Fruit fly (Drosophila melanogaster) whole organism, wandering third instar larva: ENCODE results near the gene Golgin104.
A peak's percentile ranks its signal among the peaks of the same experiment; 100 is the strongest.

Source experiments
- Abd-B ChIP-seq: fragments of >200 bp; optimal IDR thresholded peaks from 2 replicates; lab custom pipeline; 2017; ENCODE audit warnings: missing biosample characterization, missing genetic modification characterization
- CG32264 ChIP-seq: fragments of 200-800 bp; sonication (Bioruptor generic); optimal IDR thresholded peaks from 2 replicates; lab custom pipeline; 2016; ENCODE audit warnings: missing biosample characterization, missing genetic modification characterization
- CG9705 ChIP-seq: fragments of 200-800 bp; sonication (Bioruptor generic); optimal IDR thresholded peaks from 2 replicates; lab custom pipeline; 2018; ENCODE audit warnings: missing biosample characterization, mild to moderate bottlenecking, missing genetic modification characterization
- CrebA ChIP-seq: fragments of 200-800 bp; sonication (Bioruptor generic); optimal IDR thresholded peaks from 2 replicates; lab custom pipeline; 2016; ENCODE audit warnings: missing biosample characterization, mild to moderate bottlenecking, missing genetic modification characterization, borderline replicate concordance
- Dfd ChIP-seq: fragments of >200 bp; optimal IDR thresholded peaks from 2 replicates; lab custom pipeline; 2017; ENCODE audit warnings: missing biosample characterization, missing genetic modification characterization
- Dif ChIP-seq: fragments of 200-275, 200-300 bp; sonication (Bioruptor generic); optimal IDR thresholded peaks from 2 replicates; lab custom pipeline; 2018; ENCODE audit warnings: missing biosample characterization, missing genetic modification characterization; ENCODE audit not compliant: partially characterized antibody
- GATAd ChIP-seq: sonication (Bioruptor generic); optimal IDR thresholded peaks from 2 replicates; lab custom pipeline; 2016; ENCODE audit warnings: missing biosample characterization, missing genetic modification characterization
- HLH106 ChIP-seq: fragments of 200-800 bp; optimal IDR thresholded peaks from 3 replicates; lab custom pipeline; 2019; ENCODE audit warnings: missing biosample characterization, mild to moderate bottlenecking, missing genetic modification characterization, moderate library complexity
- Hnf4 ChIP-seq: fragments of 200-800 bp; sonication (Bioruptor generic); optimal IDR thresholded peaks from 2 replicates; lab custom pipeline; 2016; ENCODE audit warnings: missing biosample characterization, mild to moderate bottlenecking, missing genetic modification characterization
- Hr78 ChIP-seq: fragments of >200 bp; optimal IDR thresholded peaks from 2 replicates; lab custom pipeline; 2017; ENCODE audit warnings: missing biosample characterization, missing genetic modification characterization
- Hr83 ChIP-seq: fragments of 200-300 bp; sonication (Bioruptor generic); optimal IDR thresholded peaks from 2 replicates; lab custom pipeline; 2016; ENCODE audit warnings: missing biosample characterization, mild to moderate bottlenecking, missing genetic modification characterization, moderate library complexity; ENCODE audit not compliant: poor library complexity, severe bottlenecking
- Jra ChIP-seq: sonication (Bioruptor generic); optimal IDR thresholded peaks from 2 replicates; lab custom pipeline; 2016; ENCODE audit warnings: missing biosample characterization, missing genetic modification characterization
- N ChIP-seq: fragments of >200 bp; optimal IDR thresholded peaks from 2 replicates; lab custom pipeline; 2018; ENCODE audit warnings: missing biosample characterization, missing external identifiers, missing genetic modification characterization
- Rel ChIP-seq, 2 experiments: fragments of 200-800 bp; sonication (Bioruptor generic) in 1 of 2; optimal IDR thresholded peaks; 2 replicates in 1 of 2; 3 replicates in 1 of 2; lab custom pipeline; 2016 to 2019; ENCODE audit warnings: mild to moderate bottlenecking in 2 of 2, missing biosample characterization in 2 of 2, missing genetic modification characterization in 2 of 2, moderate library complexity in 1 of 2
- Sp1 ChIP-seq: fragments of 200-800 bp; sonication (Bioruptor generic); optimal IDR thresholded peaks from 3 replicates; lab custom pipeline; 2019; ENCODE audit warnings: missing biosample characterization, mild to moderate bottlenecking, missing genetic modification characterization, moderate library complexity
- Vsx2 ChIP-seq: fragments of 200-300, 225-300 bp; sonication (Bioruptor generic); optimal IDR thresholded peaks from 2 replicates; lab custom pipeline; 2018; ENCODE audit warnings: missing biosample characterization, missing genetic modification characterization; ENCODE audit not compliant: partially characterized antibody
- br ChIP-seq: fragments of 200-800 bp; sonication (Bioruptor generic); optimal IDR thresholded peaks from 2 replicates; lab custom pipeline; 2016; ENCODE audit warnings: missing biosample characterization, missing genetic modification characterization
- brk ChIP-seq: fragments of 200-800 bp; sonication (Bioruptor generic); optimal IDR thresholded peaks from 2 replicates; lab custom pipeline; 2016; ENCODE audit warnings: missing biosample characterization, mild to moderate bottlenecking, missing genetic modification characterization
- dl ChIP-seq, 2 experiments: fragments of 175-275, 200-275 bp in 1 of 2; fragments of 200-275 bp in 1 of 2; sonication (Bioruptor generic); optimal IDR thresholded peaks; lab custom pipeline; 2018; ENCODE audit warnings: mild to moderate bottlenecking in 2 of 2, missing biosample characterization in 2 of 2, missing genetic modification characterization in 2 of 2, moderate library complexity in 2 of 2; ENCODE audit not compliant: partially characterized antibody in 2 of 2, insufficient read depth in 1 of 2
- dmrt93B ChIP-seq: fragments of 200-800 bp; sonication (Bioruptor generic); optimal IDR thresholded peaks from 2 replicates; lab custom pipeline; 2018; ENCODE audit warnings: missing biosample characterization, mild to moderate bottlenecking, missing genetic modification characterization
- dsf ChIP-seq: sonication (Bioruptor generic); optimal IDR thresholded peaks from 2 replicates; lab custom pipeline; 2016; ENCODE audit warnings: missing biosample characterization, missing genetic modification characterization, borderline replicate concordance
- foxo ChIP-seq, 2 experiments: fragments of 200-800 bp; sonication (Bioruptor generic); optimal IDR thresholded peaks; 2 replicates in 1 of 2; 3 replicates in 1 of 2; lab custom pipeline; 2016 to 2017; ENCODE audit warnings: missing biosample characterization in 2 of 2, missing genetic modification characterization in 2 of 2
- fru ChIP-seq: fragments of 200-800 bp; sonication (Bioruptor generic); optimal IDR thresholded peaks from 3 replicates; lab custom pipeline; 2016; ENCODE audit warnings: missing biosample characterization, mild to moderate bottlenecking, missing genetic modification characterization
- h ChIP-seq: fragments of 200-800 bp; sonication (Bioruptor generic); optimal IDR thresholded peaks from 3 replicates; lab custom pipeline; 2016; ENCODE audit warnings: missing biosample characterization, mild to moderate bottlenecking, missing genetic modification characterization
- jim ChIP-seq: fragments of 175-275, 200-325 bp; sonication (Bioruptor generic); optimal IDR thresholded peaks from 2 replicates; lab custom pipeline; 2016; ENCODE audit warnings: missing biosample characterization, mild to moderate bottlenecking, missing genetic modification characterization
- lola ChIP-seq: fragments of >200 bp; optimal IDR thresholded peaks from 2 replicates; lab custom pipeline; 2017; ENCODE audit warnings: missing biosample characterization, missing genetic modification characterization
- psq ChIP-seq: fragments of 200-800 bp; sonication (Bioruptor generic); optimal IDR thresholded peaks from 3 replicates; lab custom pipeline; 2017; ENCODE audit warnings: missing biosample characterization, mild to moderate bottlenecking, missing genetic modification characterization, moderate library complexity
- sv ChIP-seq: fragments of 200-800 bp; sonication (Bioruptor generic); optimal IDR thresholded peaks from 3 replicates; lab custom pipeline; 2016; ENCODE audit warnings: missing biosample characterization, missing genetic modification characterization
- tai ChIP-seq: sonication (Bioruptor generic); optimal IDR thresholded peaks from 2 replicates; lab custom pipeline; 2016; ENCODE audit warnings: missing biosample characterization, missing genetic modification characterization
- usp ChIP-seq: fragments of >200 bp; optimal IDR thresholded peaks from 2 replicates; lab custom pipeline; 2017; ENCODE audit warnings: missing biosample characterization, missing genetic modification characterization
- woc ChIP-seq: sonication (Bioruptor generic); optimal IDR thresholded peaks from 2 replicates; lab custom pipeline; 2016; ENCODE audit warnings: missing biosample characterization, mild to moderate bottlenecking, missing genetic modification characterization

Golgin104 gene

dm6 chr3L:16331633-16332032 is 20.1 kb downstream of the Golgin104 start, which contains the start of gene retinin:
TSS of gene retinin (plus strand) at chr3L:16331933.
- TF ChIP-seq Hr83 (GFP tag; lab: Kevin White, UChicago) (no peak), dl (GFP tag; optimal IDR thresholded peaks at IDR 0.05; lab: Kevin White, UChicago; ENCODE audit: insufficient read depth in 1 of 2, partially characterized antibody in 2 of 2) (no peak), Vsx2 (GFP tag; lab: Kevin White, UChicago) (no peak), Abd-B (GFP tag; lab: Kevin White, UChicago) (no peak), usp (GFP tag; lab: Kevin White, UChicago) (no peak), Dif (GFP tag; lab: Kevin White, UChicago) (no peak), Hr78 (GFP tag; lab: Kevin White, UChicago) (no peak), brk (GFP tag; lab: Kevin White, UChicago) (no peak)

DNA sequence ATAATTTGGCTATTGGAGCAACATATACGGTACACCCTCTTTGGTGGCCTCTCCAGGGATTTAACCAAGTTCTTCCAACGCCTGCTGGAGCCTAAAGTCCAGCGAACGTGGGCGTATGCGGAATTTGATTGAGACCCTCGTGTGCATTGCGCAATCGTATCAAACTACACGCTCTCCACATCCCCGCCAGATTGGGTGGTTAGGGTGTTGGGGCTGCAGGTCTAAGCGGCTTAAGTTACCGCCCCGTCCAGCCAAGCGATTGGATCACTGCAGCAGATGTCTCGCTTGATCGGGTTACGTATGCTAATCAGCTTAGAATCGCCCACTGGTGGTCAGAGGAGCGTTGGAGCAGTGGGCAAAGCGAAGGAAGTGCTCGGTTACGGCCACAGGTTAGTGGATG is 21.0 kb downstream of the Golgin104 start, which contains the start of gene CG33060:
CG33060 (plus strand) TSS at position 301 of the 400 bp plus-strand sequence.
- TF ChIP-seq psq (GFP tag; lab: Kevin White, UChicago) (no peak), Rel (GFP tag; optimal IDR thresholded peaks at IDR 0.05; lab: Kevin White, UChicago) (no peak), Rel (tag; optimal IDR thresholded peaks at IDR 0.05; lab: Kevin White, UChicago) (no peak), dl (GFP tag; optimal IDR thresholded peaks at IDR 0.05; lab: Kevin White, UChicago; ENCODE audit: insufficient read depth in 1 of 2, partially characterized antibody in 2 of 2) (no peak), dsf (GFP tag; lab: Kevin White, UChicago) (no peak), CG9705 (GFP tag; lab: Kevin White, UChicago) (no peak), N (GFP tag; lab: Kevin White, UChicago) (no peak), Dfd (GFP tag; lab: Kevin White, UChicago) (no peak), Vsx2 (GFP tag; lab: Kevin White, UChicago) (no peak), h (GFP tag; lab: Kevin White, UChicago) (no peak), jim (no peak), Hr83 (GFP tag; lab: Kevin White, UChicago) (no peak), CrebA (GFP tag; lab: Kevin White, UChicago) (no peak), foxo (GFP tag; optimal IDR thresholded peaks at IDR 0.05; lab: Kevin White, UChicago) (no peak), sv (GFP tag; lab: Kevin White, UChicago) (no peak), usp (GFP tag; lab: Kevin White, UChicago) (no peak)

DNA sequence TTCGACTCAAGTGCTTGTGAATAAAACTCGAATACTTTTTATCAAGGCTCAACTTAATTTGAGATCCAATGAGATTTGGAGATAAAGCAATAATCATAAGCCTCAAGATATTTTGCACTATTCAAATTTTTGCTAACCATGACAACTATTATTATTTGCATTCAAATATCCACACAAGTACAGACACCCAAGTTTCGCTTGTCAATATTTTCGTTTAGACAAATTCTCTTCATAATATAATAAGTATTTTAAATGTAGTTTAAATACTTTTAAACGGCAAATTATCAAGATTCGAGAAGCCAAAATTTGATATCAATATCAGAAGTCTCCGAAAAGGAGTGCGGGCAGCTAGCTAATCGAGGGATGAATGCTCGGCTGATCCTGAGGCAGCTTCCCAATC is 22.3 kb downstream of the Golgin104 start, which contains the start of gene CG33061:
CG33061 (plus strand) TSS at position 301 of the 400 bp plus-strand sequence.
- TF ChIP-seq lola (GFP tag; lab: Kevin White, UChicago) (no peak), psq (GFP tag; lab: Kevin White, UChicago) (no peak), fru (GFP tag; lab: Kevin White, UChicago) (no peak), CrebA (GFP tag; lab: Kevin White, UChicago) (no peak), Vsx2 (GFP tag; lab: Kevin White, UChicago) (no peak), woc (no peak), tai (no peak), Dfd (GFP tag; lab: Kevin White, UChicago) (no peak), HLH106 (tag; lab: Kevin White, UChicago) (no peak), h (GFP tag; lab: Kevin White, UChicago) (no peak), dmrt93B (GFP tag; lab: Kevin White, UChicago) (no peak), usp (GFP tag; lab: Kevin White, UChicago) (no peak), Hr78 (GFP tag; lab: Kevin White, UChicago) (no peak), dsf (GFP tag; lab: Kevin White, UChicago) (no peak), Jra (no peak), Rel (GFP tag; optimal IDR thresholded peaks at IDR 0.05; lab: Kevin White, UChicago) (no peak), Rel (tag; optimal IDR thresholded peaks at IDR 0.05; lab: Kevin White, UChicago) (no peak), Sp1 (GFP tag; lab: Kevin White, UChicago) (no peak), br (no peak), Hnf4 (GFP tag; lab: Kevin White, UChicago) (no peak)

dm6 chr3L:16328207-16328891 is 23.4 kb downstream of the Golgin104 start, which contains the start of gene CG13058:
TSS of gene CG13058 (plus strand) at chr3L:16328841.
- no peak for TF ChIP-seq CG32264 (GFP tag; lab: Kevin White, UChicago)
- no peak for TF ChIP-seq GATAd (GFP tag; lab: Kevin White, UChicago)
- peak; percentile 50 for TF ChIP-seq sv (GFP tag; lab: Kevin White, UChicago)
- TF ChIP-seq usp (GFP tag; lab: Kevin White, UChicago): no peak
- TF ChIP-seq foxo (GFP tag; optimal IDR thresholded peaks at IDR 0.05; lab: Kevin White, UChicago): no peak
- no peak for TF ChIP-seq dsf (GFP tag; lab: Kevin White, UChicago)
- TF ChIP-seq, all 38 proteins: peak for 1
